Fruit fly (Drosophila melanogaster): ENCODE results near the gene Peritrophin-15a.

DNA sequence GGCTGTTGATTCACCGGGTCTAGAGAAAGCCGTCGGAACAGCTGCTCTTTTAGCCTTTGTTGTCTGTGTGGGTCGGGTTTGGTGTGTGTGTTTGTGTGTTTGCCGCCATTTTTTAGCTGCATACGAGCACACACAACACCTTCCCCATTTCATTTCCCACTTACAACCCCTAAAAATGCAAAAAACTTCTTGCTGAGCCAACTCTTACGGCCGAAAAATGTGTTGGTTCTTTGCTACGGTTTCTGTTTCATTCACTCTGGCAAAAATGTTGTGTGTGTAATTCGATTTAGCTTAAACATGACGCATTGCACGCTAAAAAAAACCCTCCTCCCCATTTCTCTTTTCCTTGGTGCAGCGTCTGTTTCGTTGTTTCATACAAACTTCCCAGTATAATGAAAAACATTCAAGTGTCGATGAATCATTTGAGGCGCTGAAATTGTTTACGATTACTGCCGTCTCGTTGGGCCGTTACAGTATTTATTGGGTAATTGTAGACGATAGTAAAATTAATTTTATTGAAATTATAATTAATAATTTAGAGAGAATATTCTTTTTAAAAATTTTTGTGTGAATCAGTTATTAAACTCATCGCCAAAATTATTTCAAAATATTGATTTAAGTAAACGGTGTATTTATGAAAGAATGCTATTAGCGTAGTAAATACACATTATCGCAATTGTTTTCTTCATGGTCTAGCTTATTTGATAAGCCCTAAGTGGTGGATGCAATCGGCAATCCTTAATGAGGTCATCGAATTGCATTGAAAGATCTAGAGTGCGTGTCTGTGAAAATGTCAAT lies 30.3 kb upstream of the Peritrophin-15a start:
- no peak for TF ChIP-seq CG8478 (optimal IDR thresholded peaks at IDR 0.05)
- no peak for TF ChIP-seq CTCF (optimal IDR thresholded peaks at IDR 0.05)

Data from S2 (cell line).